Fruit fly (Drosophila melanogaster): ENCODE results near the gene Ctr9.
A peak's percentile ranks its signal among the peaks of the same experiment; 100 is the strongest.

Gene Ctr9

dm6 chr3L:1349397-1349796 is 42.4 kb downstream of the Ctr9 start:
- TF ChIP-seq brk (GFP tag; optimal IDR thresholded peaks at IDR 0.05), result no peak
- no peak for TF ChIP-seq Hnf4 (GFP tag; optimal IDR thresholded peaks at IDR 0.05)
- no peak for TF ChIP-seq GATAd (GFP tag; optimal IDR thresholded peaks at IDR 0.05)
- peak; percentile 50 for TF ChIP-seq Dif (GFP tag; optimal IDR thresholded peaks at IDR 0.05; ENCODE audit: partially characterized antibody)
- no peak for TF ChIP-seq Jra (GFP tag; optimal IDR thresholded peaks at IDR 0.05)
- peak; percentile 79 for TF ChIP-seq psq (GFP tag; optimal IDR thresholded peaks at IDR 0.05)
- TF ChIP-seq br (GFP tag; optimal IDR thresholded peaks at IDR 0.05), result no peak
- peak in 1 of 2 experiments; percentile 13 for TF ChIP-seq dl (GFP tag; optimal IDR thresholded peaks at IDR 0.05; ENCODE audit: insufficient read depth in 1 of 2, partially characterized antibody in 2 of 2)

- TF ChIP-seq sage (GFP tag; optimal IDR thresholded peaks at IDR 0.05) (peak; percentile 9), Dif (GFP tag; optimal IDR thresholded peaks at IDR 0.05; ENCODE audit: partially characterized antibody) (no peak), jim (GFP tag; optimal IDR thresholded peaks at IDR 0.05) (no peak), GATAd (GFP tag; optimal IDR thresholded peaks at IDR 0.05) (no peak), lola (GFP tag; optimal IDR thresholded peaks at IDR 0.05) (no peak), N (GFP tag; optimal IDR thresholded peaks at IDR 0.05) (peak; percentile 65), Vsx2 (GFP tag; optimal IDR thresholded peaks at IDR 0.05; ENCODE audit: partially characterized antibody) (no peak), rgr (GFP tag; optimal IDR thresholded peaks at IDR 0.05) (peak; percentile 28), Myc (optimal IDR thresholded peaks at IDR 0.05) (no peak), Dfd (GFP tag; optimal IDR thresholded peaks at IDR 0.05) (no peak), dl (GFP tag; optimal IDR thresholded peaks at IDR 0.05; ENCODE audit: insufficient read depth in 1 of 2, partially characterized antibody in 2 of 2) (peak in 1 of 2 experiments; percentile 21), CrebA (GFP tag; optimal IDR thresholded peaks at IDR 0.05; ENCODE audit: borderline replicate concordance) (no peak), Hnf4 (GFP tag; optimal IDR thresholded peaks at IDR 0.05) (peak; percentile 76), Hr78 (GFP tag; optimal IDR thresholded peaks at IDR 0.05) (no peak), usp (GFP tag; optimal IDR thresholded peaks at IDR 0.05) (no peak), dmrt93B (GFP tag; optimal IDR thresholded peaks at IDR 0.05) (peak; percentile 11), CG32264 (GFP tag; optimal IDR thresholded peaks at IDR 0.05) (no peak), Mio (GFP tag; optimal IDR thresholded peaks at IDR 0.05) (no peak), fru (GFP tag; optimal IDR thresholded peaks at IDR 0.05) (peak; percentile 32), HLH106 (tag; optimal IDR thresholded peaks at IDR 0.05) (peak; percentile 60), sv (GFP tag; optimal IDR thresholded peaks at IDR 0.05) (no peak), brk (GFP tag; optimal IDR thresholded peaks at IDR 0.05) (peak; percentile 73), foxo (GFP tag; optimal IDR thresholded peaks at IDR 0.05) (peak in 1 of 2 experiments; percentile 62), pan (optimal IDR thresholded peaks at IDR 0.05) (no peak), h (GFP tag; optimal IDR thresholded peaks at IDR 0.05) (peak; percentile 44), Jra (GFP tag; optimal IDR thresholded peaks at IDR 0.05) (peak; percentile 1), Sp1 (GFP tag; optimal IDR thresholded peaks at IDR 0.05) (peak; percentile 28), CG9705 (GFP tag; optimal IDR thresholded peaks at IDR 0.05) (no peak), ey (GFP tag; optimal IDR thresholded peaks at IDR 0.05) (peak; percentile 38), OdsH (GFP tag; optimal IDR thresholded peaks at IDR 0.05) (no peak), Rel (GFP tag; optimal IDR thresholded peaks at IDR 0.05) (no peak), Rel (tag; optimal IDR thresholded peaks at IDR 0.05) (peak; percentile 1), woc (GFP tag; optimal IDR thresholded peaks at IDR 0.05) (peak; percentile 42), Hr83 (GFP tag; optimal IDR thresholded peaks at IDR 0.05; ENCODE audit: poor library complexity, severe bottlenecking) (peak; percentile 22), tai (GFP tag; optimal IDR thresholded peaks at IDR 0.05) (no peak), dsf (GFP tag; optimal IDR thresholded peaks at IDR 0.05; ENCODE audit: borderline replicate concordance) (peak; percentile 46), Abd-B (GFP tag; optimal IDR thresholded peaks at IDR 0.05) (no peak), br (GFP tag; optimal IDR thresholded peaks at IDR 0.05) (peak; percentile 8), psq (GFP tag; optimal IDR thresholded peaks at IDR 0.05) (no peak)
Measured at dm6 chr3L:1349942-1350923, 43.2 kb downstream of the Ctr9 start.
